Worm (Caenorhabditis elegans): ENCODE measurements around the gene nhr-257.

Gene nhr-257

ce11 chrII:3901108-3901507 is 48.4 kb downstream of the nhr-257 start, which contains the start of gene F53C3.4:
Gene F53C3.4, plus strand, starts transcription at chrII:3901408.
- TF ChIP-seq elt-1 (tag; optimal IDR thresholded peaks at IDR 0.05) (no peak), F13H6.1 (tag; optimal IDR thresholded peaks at IDR 0.05) (no peak), nhr-25 (tag; optimal IDR thresholded peaks at IDR 0.05) (no peak), ztf-11 (tag; optimal IDR thresholded peaks at IDR 0.05) (no peak), nhr-21 (tag; optimal IDR thresholded peaks at IDR 0.05) (no peak), dmd-4 (tag; optimal IDR thresholded peaks at IDR 0.05) (no peak), ceh-16 (tag; optimal IDR thresholded peaks at IDR 0.05) (no peak), aly-2 (tag; optimal IDR thresholded peaks at IDR 0.05) (no peak), snpc-4 (tag; optimal IDR thresholded peaks at IDR 0.05) (no peak), mbf-1 (tag; optimal IDR thresholded peaks at IDR 0.05) (no peak), peb-1 (tag; optimal IDR thresholded peaks at IDR 0.05) (no peak), mdl-1 (tag; optimal IDR thresholded peaks at IDR 0.05) (no peak), nhr-129 (tag; optimal IDR thresholded peaks at IDR 0.05) (no peak), blmp-1 (tag; optimal IDR thresholded peaks at IDR 0.05; ENCODE audit: insufficient read depth) (no peak), fos-1 (tag; optimal IDR thresholded peaks at IDR 0.05) (no peak), egl-27 (tag; optimal IDR thresholded peaks at IDR 0.05) (no peak), sma-9 (GFP tag; optimal IDR thresholded peaks at IDR 0.05) (no peak), sma-9 (tag; optimal IDR thresholded peaks at IDR 0.05) (no peak), sma-3 (GFP tag; optimal IDR thresholded peaks at IDR 0.05) (no peak)

- TF ChIP-seq mdl-1 (tag; optimal IDR thresholded peaks at IDR 0.05) (no peak), nhr-237 (tag; optimal IDR thresholded peaks at IDR 0.05) (no peak), R02D3.7 (tag; optimal IDR thresholded peaks at IDR 0.05) (no peak), F13H6.1 (tag; optimal IDR thresholded peaks at IDR 0.05) (no peak), gmeb-1 (tag; optimal IDR thresholded peaks at IDR 0.05) (no peak)
Measured at ce11 chrII:3902798-3903197, 50.0 kb downstream of the nhr-257 start, which contains the start of gene F53C3.3. Gene F53C3.3, plus strand, starts transcription at chrII:3902856.

All from whole organism, L2 larva.